Fruit fly (Drosophila melanogaster) whole organism, embryonic: Measurements from ENCODE around the gene Iris.

Experiments used
- Atf3 ChIP-seq: fragments of 200-800 bp; sonication (Bioruptor generic); optimal IDR thresholded peaks from 3 replicates; lab custom pipeline; 2016; ENCODE audit warnings: missing biosample characterization, missing genetic modification characterization
- CG10959 ChIP-seq: fragments of 200-800 bp; sonication (Bioruptor generic); IDR thresholded peaks from 2 replicates; pipeline ENCODE4 v1.3.6; 2022; ENCODE audit warnings: missing biosample characterization, missing genetic modification characterization
- CG11085 ChIP-seq: fragments of 200-800 bp; sonication (Bioruptor generic); IDR thresholded peaks from 2 replicates; pipeline ENCODE4 v1.3.6; 2022; ENCODE audit warnings: missing biosample characterization, missing genetic modification characterization
- CG11456 ChIP-seq: fragments of 200-800 bp; sonication (Bioruptor generic); IDR thresholded peaks from 3 replicates; pipeline ENCODE4 v1.3.6; 2022; ENCODE audit warnings: missing biosample characterization, missing genetic modification characterization
- CG12104 ChIP-seq: fragments of 200-800 bp; sonication (Bioruptor generic); optimal IDR thresholded peaks from 3 replicates; lab custom pipeline; 2016; ENCODE audit warnings: missing biosample characterization, missing genetic modification characterization
- CG13287 ChIP-seq: fragments of 200-800 bp; sonication (Bioruptor generic); IDR thresholded peaks from 2 replicates; pipeline ENCODE4 v1.3.6; 2022; ENCODE audit warnings: missing biosample characterization, missing genetic modification characterization; ENCODE audit not compliant: partially characterized antibody
- CG13296 ChIP-seq: fragments of 200-800 bp; sonication (Bioruptor generic); optimal IDR thresholded peaks from 3 replicates; lab custom pipeline; 2018; ENCODE audit warnings: missing biosample characterization, mild to moderate bottlenecking, missing genetic modification characterization
- CG15601 ChIP-seq: fragments of 200-800 bp; sonication (Bioruptor generic); optimal IDR thresholded peaks from 3 replicates; lab custom pipeline; 2019; ENCODE audit warnings: missing biosample characterization, mild to moderate bottlenecking, missing genetic modification characterization, moderate library complexity
- CG1603 ChIP-seq: fragments of 200-800 bp; sonication (Bioruptor generic); optimal IDR thresholded peaks from 2 replicates; lab custom pipeline; 2019; ENCODE audit warnings: missing biosample characterization, mild to moderate bottlenecking, missing genetic modification characterization, moderate library complexity
- CG16779 ChIP-seq: fragments of 200-800 bp; sonication (Bioruptor generic); IDR thresholded peaks from 2 replicates; pipeline ENCODE4 v1.3.6; 2022; ENCODE audit warnings: missing biosample characterization, missing genetic modification characterization
- CG18262 ChIP-seq: fragments of 200-800 bp; optimal IDR thresholded peaks from 3 replicates; lab custom pipeline; 2019; ENCODE audit warnings: missing biosample characterization, mild to moderate bottlenecking, missing genetic modification characterization, moderate library complexity
- CG2116 ChIP-seq: fragments of 200-800 bp; sonication (Bioruptor generic); optimal IDR thresholded peaks from 3 replicates; lab custom pipeline; 2018; ENCODE audit warnings: missing biosample characterization, mild to moderate bottlenecking, missing genetic modification characterization
- CG32767 ChIP-seq: fragments of 200-800 bp; sonication (Bioruptor generic); IDR thresholded peaks from 2 replicates; pipeline ENCODE4 v1.3.6; 2022; ENCODE audit warnings: missing biosample characterization, missing genetic modification characterization
- CG33557 ChIP-seq: fragments of 200-800 bp; sonication (Bioruptor generic); optimal IDR thresholded peaks from 2 replicates; lab custom pipeline; 2019; ENCODE audit warnings: missing biosample characterization, mild to moderate bottlenecking, missing genetic modification characterization, moderate library complexity
- CG3838 ChIP-seq: fragments of 200-800 bp; sonication (Bioruptor generic); optimal IDR thresholded peaks from 3 replicates; lab custom pipeline; 2016; ENCODE audit warnings: missing biosample characterization, missing genetic modification characterization
- CG42726 ChIP-seq: fragments of 200-800 bp; sonication (Bioruptor generic); IDR thresholded peaks from 2 replicates; pipeline ENCODE4 v1.3.6; 2022; ENCODE audit warnings: missing biosample characterization, missing genetic modification characterization; ENCODE audit not compliant: partially characterized antibody
- CG6791 ChIP-seq: fragments of 200-800 bp; sonication (Bioruptor generic); IDR thresholded peaks from 3 replicates; pipeline ENCODE4 v1.3.6; 2022; ENCODE audit warnings: missing biosample characterization, missing genetic modification characterization; ENCODE audit not compliant: partially characterized antibody
- CG6854 ChIP-seq: fragments of 200-800 bp; sonication (Bioruptor generic); optimal IDR thresholded peaks from 3 replicates; lab custom pipeline; 2017; ENCODE audit warnings: missing biosample characterization, mild to moderate bottlenecking, missing genetic modification characterization
- CG8359 ChIP-seq: fragments of 200-800 bp; sonication (Bioruptor generic); optimal IDR thresholded peaks from 2 replicates; lab custom pipeline; 2017; ENCODE audit warnings: missing biosample characterization, mild to moderate bottlenecking, missing genetic modification characterization, borderline replicate concordance
- CoRest ChIP-seq: fragments of 200-800 bp; sonication (Bioruptor generic); optimal IDR thresholded peaks from 3 replicates; lab custom pipeline; 2018; ENCODE audit warnings: missing biosample characterization, mild to moderate bottlenecking, missing genetic modification characterization, moderate library complexity
- Doc3 ChIP-seq: fragments of 200-800 bp; sonication (Bioruptor generic); IDR thresholded peaks from 3 replicates; pipeline ENCODE4 v1.3.6; 2022; ENCODE audit warnings: missing biosample characterization, missing genetic modification characterization; ENCODE audit not compliant: partially characterized antibody
- E2f1 ChIP-seq: fragments of 200-800 bp; sonication (Bioruptor generic); IDR thresholded peaks from 2 replicates; pipeline ENCODE4 v1.3.6; 2022; ENCODE audit warnings: missing biosample characterization, missing genetic modification characterization
- ERR ChIP-seq: fragments of 200-800 bp; sonication (Bioruptor generic); optimal IDR thresholded peaks from 2 replicates; lab custom pipeline; 2016; ENCODE audit warnings: missing biosample characterization, missing genetic modification characterization
- Fer1 ChIP-seq: fragments of 200-800 bp; sonication (Bioruptor generic); optimal IDR thresholded peaks from 2 replicates; lab custom pipeline; 2017; ENCODE audit warnings: missing biosample characterization, mild to moderate bottlenecking, missing genetic modification characterization
- Hr78 ChIP-seq, 2 experiments: fragments of 200-800 bp in 1 of 2; fragments of >200 bp in 1 of 2; sonication (Bioruptor generic) in 1 of 2; optimal IDR thresholded peaks; 2 replicates each; lab custom pipeline; 2017 to 2019; ENCODE audit warnings: missing biosample characterization in 2 of 2, missing genetic modification characterization in 2 of 2, mild to moderate bottlenecking in 1 of 2, moderate library complexity in 1 of 2
- Lhr ChIP-seq: fragments of 200-800 bp; sonication (Bioruptor generic); optimal IDR thresholded peaks from 3 replicates; lab custom pipeline; 2017; ENCODE audit warnings: mild to moderate bottlenecking, missing biosample characterization, missing genetic modification reagents, missing genetic modification characterization
- MBD-R2 ChIP-seq: fragments of 200-800 bp; sonication (Bioruptor generic); IDR thresholded peaks from 2 replicates; pipeline ENCODE4 v1.3.6; 2022; ENCODE audit warnings: missing biosample characterization, missing genetic modification characterization
- MESR4 ChIP-seq: fragments of 200-800 bp; sonication (Bioruptor generic); optimal IDR thresholded peaks from 2 replicates; lab custom pipeline; 2018; ENCODE audit warnings: missing biosample characterization, mild to moderate bottlenecking, missing genetic modification characterization, moderate library complexity
- NFAT ChIP-seq: fragments of 200-800 bp; sonication (Bioruptor generic); IDR thresholded peaks from 2 replicates; pipeline ENCODE4 v1.3.6; 2022; ENCODE audit warnings: missing biosample characterization, missing genetic modification characterization
- Optix ChIP-seq: fragments of 200-800 bp; sonication (Bioruptor generic); IDR thresholded peaks from 3 replicates; pipeline ENCODE4 v1.3.6; 2022; ENCODE audit warnings: missing biosample characterization, missing genetic modification characterization
- Sry-δ ChIP-seq: fragments of 200-800 bp; sonication (Bioruptor generic); optimal IDR thresholded peaks from 2 replicates; lab custom pipeline; 2016; ENCODE audit warnings: missing biosample characterization, missing genetic modification characterization
- TFAM ChIP-seq: fragments of 200-800 bp; sonication (Bioruptor generic); optimal IDR thresholded peaks from 2 replicates; lab custom pipeline; 2017; ENCODE audit warnings: missing biosample characterization, missing genetic modification characterization, inconsistent platforms
- bowl ChIP-seq: fragments of 200-800 bp; sonication (Bioruptor generic); IDR thresholded peaks from 2 replicates; pipeline ENCODE4 v1.3.6; 2022; ENCODE audit warnings: missing biosample characterization, missing genetic modification characterization
- cato ChIP-seq: fragments of 200-800 bp; sonication (Bioruptor generic); optimal IDR thresholded peaks from 2 replicates; lab custom pipeline; 2016; ENCODE audit warnings: missing biosample characterization, missing genetic modification characterization, borderline replicate concordance
- chm ChIP-seq: fragments of 200-800 bp; sonication (Bioruptor generic); IDR thresholded peaks from 2 replicates; pipeline ENCODE4 v1.3.6; 2022; ENCODE audit warnings: missing biosample characterization, missing genetic modification characterization
- dati ChIP-seq: fragments of 200-800 bp; sonication (Bioruptor generic); IDR thresholded peaks from 2 replicates; pipeline ENCODE4 v1.3.6; 2022; ENCODE audit warnings: missing biosample characterization, missing genetic modification characterization
- disco-r ChIP-seq: fragments of 200-800 bp; sonication (Bioruptor generic); optimal IDR thresholded peaks from 2 replicates; lab custom pipeline; 2016; ENCODE audit warnings: missing biosample characterization, missing genetic modification characterization
- dmrt99B ChIP-seq: fragments of 200-800 bp; sonication (Bioruptor generic); optimal IDR thresholded peaks from 2 replicates; lab custom pipeline; 2018; ENCODE audit warnings: missing biosample characterization, mild to moderate bottlenecking, missing genetic modification characterization, moderate library complexity
- en ChIP-seq: fragments of 200-800 bp; sonication (Bioruptor generic); optimal IDR thresholded peaks from 2 replicates; lab custom pipeline; 2016; ENCODE audit warnings: missing biosample characterization, missing genetic modification characterization
- fd64A ChIP-seq: fragments of 200-800 bp; sonication (Bioruptor generic); optimal IDR thresholded peaks from 3 replicates; lab custom pipeline; 2018; ENCODE audit warnings: missing biosample characterization, mild to moderate bottlenecking, missing genetic modification characterization
- insv ChIP-seq, 2 experiments: fragments of 200-800 bp; sonication (Bioruptor generic); optimal IDR thresholded peaks; 3 replicates each; lab custom pipeline; 2016 to 2018; ENCODE audit warnings: missing biosample characterization in 2 of 2, missing genetic modification characterization in 2 of 2
- lab ChIP-seq: fragments of 200-800 bp; sonication (Bioruptor generic); optimal IDR thresholded peaks from 3 replicates; lab custom pipeline; 2017; ENCODE audit warnings: missing biosample characterization, missing genetic modification characterization, mild to moderate bottlenecking, moderate library complexity, missing genetic modification reagents
- lola ChIP-seq, 3 experiments: fragments of >200 bp in 2 of 3; fragments of 200-800 bp in 1 of 3; sonication (Bioruptor generic) in 1 of 3; optimal IDR thresholded peaks; 2 replicates each; lab custom pipeline; 2017 to 2019; ENCODE audit warnings: missing biosample characterization in 3 of 3, missing genetic modification characterization in 3 of 3, mild to moderate bottlenecking in 1 of 3, moderate library complexity in 1 of 3
- pan ChIP-seq, 4 experiments: fragments of >200 bp in 3 of 4; fragments of 200-800 bp in 1 of 4; sonication (Bioruptor generic) in 1 of 4; optimal IDR thresholded peaks in 3 of 4; IDR thresholded peaks in 1 of 4; 2 replicates each; pipeline versions ENCODE4 v1.3.6 to Lab custom; 2017 to 2022; ENCODE audit warnings: missing biosample characterization in 2 of 4, missing genetic modification characterization in 2 of 4, mixed read lengths in 1 of 4
- pb ChIP-seq: fragments of 200-800 bp; sonication (Bioruptor generic); optimal IDR thresholded peaks from 3 replicates; lab custom pipeline; 2016; ENCODE audit warnings: missing biosample characterization, missing genetic modification characterization
- shn ChIP-seq: fragments of 200-800 bp; sonication (Bioruptor generic); optimal IDR thresholded peaks from 3 replicates; lab custom pipeline; 2016; ENCODE audit warnings: missing biosample characterization, missing genetic modification characterization
- sisA ChIP-seq: fragments of 200-800 bp; sonication (Bioruptor generic); IDR thresholded peaks from 2 replicates; pipeline ENCODE4 v1.3.6; 2022; ENCODE audit warnings: missing biosample characterization, missing genetic modification characterization
- tll ChIP-seq, 2 experiments: fragments of 200-800 bp in 1 of 2; fragments of >200 bp in 1 of 2; sonication (Bioruptor generic) in 1 of 2; optimal IDR thresholded peaks; 2 replicates each; lab custom pipeline; 2017 to 2019; ENCODE audit warnings: missing biosample characterization in 2 of 2, missing genetic modification characterization in 2 of 2, mild to moderate bottlenecking in 1 of 2, moderate library complexity in 1 of 2
- vnd ChIP-seq: fragments of 200-800 bp; sonication (Bioruptor generic); IDR thresholded peaks from 3 replicates; pipeline ENCODE4 v1.3.6; 2022; ENCODE audit warnings: missing biosample characterization, missing genetic modification characterization; ENCODE audit not compliant: partially characterized antibody
- z ChIP-seq: fragments of 200-800 bp; sonication (Bioruptor generic); IDR thresholded peaks from 3 replicates; pipeline ENCODE4 v1.3.6; 2022; ENCODE audit warnings: missing biosample characterization, missing genetic modification characterization

Iris gene

dm6 chr2L:1177522-1177921, 43.6 kb upstream of the Iris start, which contains the start of gene CG4896 (continued):
- TF ChIP-seq CG8359 (GFP tag; lab: Kevin White, UChicago) = no peak
- no peak for TF ChIP-seq dati (GFP tag; lab: Robert Waterston, UW)
- no peak for TF ChIP-seq CG16779 (GFP tag; lab: Robert Waterston, UW)
- no peak for TF ChIP-seq CG10959
- TF ChIP-seq insv (GFP tag; optimal IDR thresholded peaks at IDR 0.05; lab: Kevin White, UChicago) = no peak
- peak; percentile 29 for TF ChIP-seq CoRest
- no peak for TF ChIP-seq lab
- TF ChIP-seq Atf3 (GFP tag; lab: Kevin White, UChicago) = no peak
- TF ChIP-seq fd64A (GFP tag; lab: Kevin White, UChicago) = no peak
- no peak for TF ChIP-seq CG3838
- no peak for TF ChIP-seq lola (GFP tag; optimal IDR thresholded peaks at IDR 0.05; lab: Kevin White, UChicago)
- no peak for TF ChIP-seq NFAT
- TF ChIP-seq CG2116 (GFP tag; lab: Kevin White, UChicago) = peak; percentile 57
- peak; percentile 69 for TF ChIP-seq CG6791 (GFP tag; lab: Robert Waterston, UW)
- no peak for TF ChIP-seq Fer1 (GFP tag; lab: Kevin White, UChicago)
- TF ChIP-seq MESR4 (GFP tag; lab: Kevin White, UChicago) = peak; percentile 74
- no peak for TF ChIP-seq CG32767
- no peak for TF ChIP-seq CG11456 (GFP tag; lab: Robert Waterston, UW)
- TF ChIP-seq chm = no peak
- TF ChIP-seq disco-r (GFP tag; lab: Kevin White, UChicago) = no peak
- TF ChIP-seq CG11085 (GFP tag; lab: Robert Waterston, UW) = no peak
- peak; percentile 10 for TF ChIP-seq shn (GFP tag; lab: Kevin White, UChicago)
- no peak for TF ChIP-seq en (GFP tag; lab: Kevin White, UChicago)
- TF ChIP-seq pan (optimal IDR thresholded peaks at IDR 0.05; lab: Kevin White, UChicago) = no peak
- TF ChIP-seq pan (GFP tag; optimal IDR thresholded peaks at IDR 0.05 in 1 of 2, IDR thresholded peaks at IDR 0.05 in 1 of 2) = no peak
- no peak for TF ChIP-seq pb
- TF ChIP-seq Doc3 (GFP tag; lab: Robert Waterston, UW) = peak; percentile 40; the same call in 1 of the 3 replicates
- TF ChIP-seq sisA (GFP tag; lab: Robert Waterston, UW) = no peak
- TF ChIP-seq z = no peak
- TF ChIP-seq TFAM (GFP tag; lab: Kevin White, UChicago) = no peak
- no peak for TF ChIP-seq CG33557
- TF ChIP-seq vnd = peak; percentile 38; the same call in 1 of the 3 replicates
- TF ChIP-seq E2f1 = no peak
- TF ChIP-seq CG13296 (GFP tag; lab: Kevin White, UChicago) = no peak
- TF ChIP-seq MBD-R2 = peak; percentile 85
- TF ChIP-seq bowl (GFP tag; lab: Robert Waterston, UW) = no peak
- TF ChIP-seq Optix (GFP tag; lab: Robert Waterston, UW) = no peak
- TF ChIP-seq CG13287 = peak; percentile 76
- no peak for TF ChIP-seq Hr78 (GFP tag; optimal IDR thresholded peaks at IDR 0.05; lab: Kevin White, UChicago)
- TF ChIP-seq CG42726 (GFP tag; lab: Robert Waterston, UW) = no peak
- TF ChIP-seq ERR (GFP tag; lab: Kevin White, UChicago) = no peak
- no peak for TF ChIP-seq CG12104 (GFP tag; lab: Kevin White, UChicago)
- TF ChIP-seq CG1603 (tag; lab: Kevin White, UChicago) = no peak
- no peak for TF ChIP-seq cato (GFP tag; lab: Kevin White, UChicago)
- TF ChIP-seq CG6854 (GFP tag; lab: Kevin White, UChicago) = no peak
- TF ChIP-seq Lhr (GFP tag; lab: Kevin White, UChicago) = no peak
- no peak for TF ChIP-seq tll (GFP tag; optimal IDR thresholded peaks at IDR 0.05; lab: Kevin White, UChicago)
- TF ChIP-seq CG18262 (tag; lab: Kevin White, UChicago) = no peak
- TF ChIP-seq dmrt99B (tag; lab: Kevin White, UChicago) = no peak
- TF ChIP-seq CG15601 (tag; lab: Kevin White, UChicago) = no peak
- TF ChIP-seq Sry-δ (GFP tag; lab: Kevin White, UChicago) = peak; percentile 74
